Worm (Caenorhabditis elegans) whole organism, midembryonic: Measurements from ENCODE around the gene C33H5.13.

Source experiments
- cog-1 ChIP-seq: sonication (generic microtip); optimal IDR thresholded peaks from 2 replicates; lab custom pipeline; 2016; ENCODE audit warnings: missing genetic modification characterization, missing compliant biosample characterization
- flt-1 ChIP-seq: fragments of 200-800 bp; sonication (Bioruptor generic); IDR thresholded peaks from 2 replicates; pipeline ENCODE4 v1.3.6; 2022; ENCODE audit warnings: missing genetic modification characterization, missing compliant biosample characterization
- klf-2 ChIP-seq: fragments of 200-800 bp; sonication (Bioruptor generic); conservative IDR thresholded peaks from 2 replicates; pipeline ENCODE4 v1.3.6; 2022; ENCODE audit warnings: missing genetic modification reagents, missing genetic modification characterization, missing compliant biosample characterization
- med-1 ChIP-seq: sonication (generic microtip); optimal IDR thresholded peaks from 2 replicates; lab custom pipeline; 2017; ENCODE audit warnings: missing genetic modification characterization, mild to moderate bottlenecking, missing compliant biosample characterization, antibody characterized with exemption, missing genetic modification reagents; ENCODE audit not compliant: insufficient read depth
- ref-1 ChIP-seq: fragments of 200-800 bp; sonication (Bioruptor generic); conservative IDR thresholded peaks from 2 replicates; pipeline ENCODE4 v1.3.6; 2022; ENCODE audit warnings: missing genetic modification reagents, missing genetic modification characterization, missing compliant biosample characterization
- tab-1 ChIP-seq: fragments of 200-800 bp; sonication (Bioruptor generic); IDR thresholded peaks from 2 replicates; pipeline ENCODE4 v1.3.6; 2022; ENCODE audit warnings: missing genetic modification characterization, missing compliant biosample characterization
- ztf-23 ChIP-seq: fragments of 200-800 bp; sonication (Bioruptor generic); IDR thresholded peaks from 2 replicates; pipeline ENCODE4 v1.3.6; 2022; ENCODE audit warnings: missing genetic modification reagents, missing genetic modification characterization, missing compliant biosample characterization
- ztf-29 ChIP-seq: fragments of 200-800 bp; sonication (Bioruptor generic); IDR thresholded peaks from 2 replicates; pipeline ENCODE4 v1.3.6; 2022; ENCODE audit warnings: missing genetic modification reagents, missing genetic modification characterization, missing compliant biosample characterization

- TF ChIP-seq med-1 (no peak), flt-1 (GFP tag; lab: Robert Waterston, UW) (no peak), cog-1 (tag; lab: Kevin White, UChicago) (no peak), ref-1 (no peak), tab-1 (GFP tag; lab: Robert Waterston, UW) (no peak), ztf-29 (GFP tag; lab: Robert Waterston, UW) (no peak), klf-2 (GFP tag; lab: Robert Waterston, UW) (no peak), ztf-23 (GFP tag; lab: Robert Waterston, UW) (no peak)
Measured at ce11 chrIV:7796432-7797113, 4.5 kb upstream of the C33H5.13 start, which contains the start of gene sgo-1.
